Worm (Caenorhabditis elegans) whole organism, young adult: ENCODE results near the gene W03A5.6.

Experiments used
- B0035.1 ChIP-seq: sonication (generic microtip); optimal IDR thresholded peaks from 2 replicates; lab custom pipeline; 2016; ENCODE audit warnings: missing genetic modification characterization, mild to moderate bottlenecking, missing compliant biosample characterization, missing genotype, missing genetic modification reagents
- B0336.3 ChIP-seq: fragments of 200-800 bp; sonication (Bioruptor generic); IDR thresholded peaks from 2 replicates; pipeline ENCODE4 v1.3.6; 2022; ENCODE audit warnings: missing genetic modification characterization, missing compliant biosample characterization
- C17E4.6 ChIP-seq: fragments of 200-800 bp; sonication (Bioruptor generic); IDR thresholded peaks from 2 replicates; pipeline ENCODE4 v1.3.6; 2022; ENCODE audit warnings: missing genetic modification reagents, missing genetic modification characterization, missing compliant biosample characterization
- F33H1.4 ChIP-seq: fragments of 200-800 bp; sonication (Bioruptor generic); IDR thresholded peaks from 2 replicates; pipeline ENCODE4 v1.3.6; 2022; ENCODE audit warnings: missing genetic modification reagents, missing genetic modification characterization, missing compliant biosample characterization
- F49E8.2 ChIP-seq: sonication (generic microtip); optimal IDR thresholded peaks from 3 replicates; lab custom pipeline; 2017; ENCODE audit warnings: missing genetic modification characterization, mild to moderate bottlenecking, missing compliant biosample characterization, antibody characterized with exemption, moderate library complexity; ENCODE audit not compliant: insufficient read depth
- K12H6.12 ChIP-seq: fragments of 200-800 bp; sonication (Bioruptor generic); optimal IDR thresholded peaks from 2 replicates; lab custom pipeline; 2018; ENCODE audit warnings: mild to moderate bottlenecking, missing genetic modification characterization, missing compliant biosample characterization
- T26A5.8 ChIP-seq: sonication (generic microtip); optimal IDR thresholded peaks from 2 replicates; lab custom pipeline; 2016; ENCODE audit warnings: missing genetic modification characterization, missing compliant biosample characterization
- Y53G8AR.9 ChIP-seq: fragments of 200-800 bp; sonication (Bioruptor generic); conservative IDR thresholded peaks from 2 replicates; pipeline ENCODE4 v1.3.6; 2022; ENCODE audit warnings: missing genetic modification reagents, missing genetic modification characterization, missing compliant biosample characterization
- Y67H2A.10 ChIP-seq: fragments of 200-800 bp; sonication (Bioruptor generic); conservative IDR thresholded peaks from 2 replicates; pipeline ENCODE4 v1.3.6; 2022; ENCODE audit warnings: missing genetic modification reagents, missing genetic modification characterization, missing compliant biosample characterization
- Y95B8A.8 ChIP-seq: fragments of 200-800 bp; sonication (Bioruptor generic); IDR thresholded peaks from 2 replicates; pipeline ENCODE4 v1.3.6; 2022; ENCODE audit warnings: missing genetic modification reagents, missing genetic modification characterization, missing compliant biosample characterization
- ZK185.1 ChIP-seq: sonication (generic microtip); optimal IDR thresholded peaks from 2 replicates; lab custom pipeline; 2016; ENCODE audit warnings: mild to moderate bottlenecking, missing genetic modification characterization, missing compliant biosample characterization; ENCODE audit not compliant: poor library complexity, severe bottlenecking
- akir-1 ChIP-seq: fragments of 200-800 bp; sonication (Bioruptor generic); optimal IDR thresholded peaks from 2 replicates; lab custom pipeline; 2018; ENCODE audit warnings: mild to moderate bottlenecking, missing genetic modification characterization, moderate library complexity, missing compliant biosample characterization
- aptf-3 ChIP-seq: fragments of 200-800 bp; sonication (Bioruptor generic); IDR thresholded peaks from 2 replicates; pipeline ENCODE4 v1.3.6; 2022; ENCODE audit warnings: missing genetic modification characterization, missing compliant biosample characterization
- attf-3 ChIP-seq: fragments of 200-800 bp; sonication (Bioruptor generic); conservative IDR thresholded peaks from 2 replicates; pipeline ENCODE4 v1.3.6; 2022; ENCODE audit warnings: missing genetic modification reagents, missing genetic modification characterization, missing compliant biosample characterization
- ceh-79 ChIP-seq: sonication (generic microtip); optimal IDR thresholded peaks from 2 replicates; lab custom pipeline; 2017; ENCODE audit warnings: mild to moderate bottlenecking, missing genetic modification characterization, missing compliant biosample characterization
- ceh-91 ChIP-seq: fragments of 200-800 bp; sonication (Bioruptor generic); IDR thresholded peaks from 2 replicates; pipeline ENCODE4 v1.3.6; 2022; ENCODE audit warnings: missing genetic modification reagents, missing genetic modification characterization, missing compliant biosample characterization
- dpff-1 ChIP-seq: sonication (generic microtip); optimal IDR thresholded peaks from 2 replicates; lab custom pipeline; 2017; ENCODE audit warnings: mild to moderate bottlenecking, missing genetic modification characterization, missing compliant biosample characterization
- dpl-1 ChIP-seq: fragments of 150-350 bp; optimal IDR thresholded peaks from 2 replicates; lab custom pipeline; 2014; ENCODE audit warnings: missing biosample characterization, missing genetic modification reagents, missing genetic modification characterization
- egrh-3 ChIP-seq: fragments of 200-800 bp; sonication (Bioruptor generic); IDR thresholded peaks from 2 replicates; pipeline ENCODE4 v1.3.6; 2022; ENCODE audit warnings: missing genetic modification reagents, missing genetic modification characterization, missing compliant biosample characterization
- him-1 ChIP-seq: sonication (generic microtip); optimal IDR thresholded peaks from 2 replicates; lab custom pipeline; 2016; ENCODE audit warnings: missing genotype, missing genetic modification reagents, missing genetic modification characterization, missing compliant biosample characterization
- hmg-20 ChIP-seq: fragments of 200-800 bp; sonication (Bioruptor generic); IDR thresholded peaks from 2 replicates; pipeline ENCODE4 v1.3.6; 2022; ENCODE audit warnings: missing genetic modification reagents, missing genetic modification characterization, missing compliant biosample characterization
- hrde-1 ChIP-seq: sonication (generic microtip); optimal IDR thresholded peaks from 2 replicates; lab custom pipeline; 2016; ENCODE audit warnings: missing genetic modification characterization, mild to moderate bottlenecking, missing compliant biosample characterization, moderate library complexity, missing genotype, missing genetic modification reagents, borderline replicate concordance
- let-526 ChIP-seq: fragments of 200-800 bp; sonication (Bioruptor generic); IDR thresholded peaks from 2 replicates; pipeline ENCODE4 v1.3.6; 2022; ENCODE audit warnings: missing genetic modification reagents, missing genetic modification characterization, missing compliant biosample characterization
- madf-3 ChIP-seq: fragments of 200-800 bp; sonication (Bioruptor generic); IDR thresholded peaks from 2 replicates; pipeline ENCODE4 v1.3.6; 2022; ENCODE audit warnings: missing genetic modification reagents, missing genetic modification characterization, missing compliant biosample characterization
- madf-6 ChIP-seq: fragments of 200-800 bp; sonication (Bioruptor generic); IDR thresholded peaks from 2 replicates; pipeline ENCODE4 v1.3.6; 2022; ENCODE audit warnings: missing genetic modification reagents, missing genetic modification characterization, missing compliant biosample characterization
- mcd-1 ChIP-seq: fragments of 200-800 bp; sonication (Bioruptor generic); IDR thresholded peaks from 2 replicates; pipeline ENCODE4 v1.3.6; 2022; ENCODE audit warnings: missing genetic modification reagents, missing genetic modification characterization, missing compliant biosample characterization
- mxl-1 ChIP-seq: sonication (generic microtip); optimal IDR thresholded peaks from 2 replicates; lab custom pipeline; 2016; ENCODE audit warnings: missing genetic modification characterization, missing compliant biosample characterization
- nfyb-1 ChIP-seq: fragments of 200-800 bp; sonication (Bioruptor generic); IDR thresholded peaks from 2 replicates; pipeline ENCODE4 v1.3.6; 2022; ENCODE audit warnings: missing genetic modification reagents, missing genetic modification characterization, missing compliant biosample characterization
- nhr-120 ChIP-seq: fragments of 200-800 bp; sonication (Bioruptor generic); IDR thresholded peaks from 2 replicates; pipeline ENCODE4 v1.3.6; 2022; ENCODE audit warnings: missing genetic modification characterization, missing compliant biosample characterization
- nhr-80 ChIP-seq: sonication (generic microtip); optimal IDR thresholded peaks from 2 replicates; lab custom pipeline; 2016; ENCODE audit warnings: missing genetic modification characterization, missing compliant biosample characterization
- pbrm-1 ChIP-seq: fragments of 200-800 bp; sonication (Bioruptor generic); IDR thresholded peaks from 2 replicates; pipeline ENCODE4 v1.3.6; 2022; ENCODE audit warnings: missing genetic modification reagents, missing genetic modification characterization, missing compliant biosample characterization
- rec-8 ChIP-seq, 2 experiments: sonication (generic microtip); optimal IDR thresholded peaks; 2 replicates each; lab custom pipeline; 2016; ENCODE audit warnings: mild to moderate bottlenecking in 2 of 2, missing genetic modification characterization in 2 of 2, missing genetic modification reagents in 2 of 2, missing genotype in 2 of 2, missing biosample characterization in 1 of 2, missing compliant biosample characterization in 1 of 2, moderate library complexity in 1 of 2
- sea-2 ChIP-seq: fragments of 200-800 bp; sonication (Bioruptor generic); IDR thresholded peaks from 2 replicates; pipeline ENCODE4 v1.3.6; 2022; ENCODE audit warnings: missing genetic modification characterization, missing compliant biosample characterization
- snpc-1.1 ChIP-seq: sonication (generic microtip); optimal IDR thresholded peaks from 2 replicates; lab custom pipeline; 2017; ENCODE audit warnings: missing genetic modification characterization, mild to moderate bottlenecking, missing compliant biosample characterization, antibody characterized with exemption, moderate library complexity, missing genotype, missing genetic modification reagents; ENCODE audit not compliant: insufficient read depth
- snpc-1.3 ChIP-seq: sonication (generic microtip); optimal IDR thresholded peaks from 2 replicates; lab custom pipeline; 2017; ENCODE audit warnings: missing genetic modification characterization, mild to moderate bottlenecking, missing compliant biosample characterization, antibody characterized with exemption, moderate library complexity, missing genotype, missing genetic modification reagents; ENCODE audit not compliant: insufficient read depth
- unc-62 ChIP-seq: fragments of 150-350 bp; optimal IDR thresholded peaks from 2 replicates; lab custom pipeline; 2014; ENCODE audit warnings: missing biosample characterization, missing genetic modification reagents, missing genetic modification characterization
- xnd-1 ChIP-seq: sonication (generic microtip); optimal IDR thresholded peaks from 2 replicates; lab custom pipeline; 2016; ENCODE audit warnings: missing genotype, missing genetic modification reagents, missing genetic modification characterization, missing compliant biosample characterization
- zfh-2 ChIP-seq: fragments of 200-800 bp; sonication (Bioruptor generic); conservative IDR thresholded peaks from 2 replicates; pipeline ENCODE4 v1.3.6; 2022; ENCODE audit warnings: missing genetic modification reagents, missing genetic modification characterization, missing compliant biosample characterization
- ztf-22 ChIP-seq: fragments of 200-800 bp; sonication (Bioruptor generic); optimal IDR thresholded peaks from 2 replicates; lab custom pipeline; 2018; ENCODE audit warnings: mild to moderate bottlenecking, missing genetic modification characterization, moderate library complexity, missing compliant biosample characterization
- ztf-26 ChIP-seq: sonication (generic microtip); optimal IDR thresholded peaks from 2 replicates; lab custom pipeline; 2017; ENCODE audit warnings: missing genetic modification characterization, missing compliant biosample characterization
- ztf-28 ChIP-seq: fragments of 200-800 bp; sonication (Bioruptor generic); IDR thresholded peaks from 2 replicates; pipeline ENCODE4 v1.3.6; 2022; ENCODE audit warnings: missing genetic modification reagents, missing genetic modification characterization, missing compliant biosample characterization

The W03A5.6 gene

DNA sequence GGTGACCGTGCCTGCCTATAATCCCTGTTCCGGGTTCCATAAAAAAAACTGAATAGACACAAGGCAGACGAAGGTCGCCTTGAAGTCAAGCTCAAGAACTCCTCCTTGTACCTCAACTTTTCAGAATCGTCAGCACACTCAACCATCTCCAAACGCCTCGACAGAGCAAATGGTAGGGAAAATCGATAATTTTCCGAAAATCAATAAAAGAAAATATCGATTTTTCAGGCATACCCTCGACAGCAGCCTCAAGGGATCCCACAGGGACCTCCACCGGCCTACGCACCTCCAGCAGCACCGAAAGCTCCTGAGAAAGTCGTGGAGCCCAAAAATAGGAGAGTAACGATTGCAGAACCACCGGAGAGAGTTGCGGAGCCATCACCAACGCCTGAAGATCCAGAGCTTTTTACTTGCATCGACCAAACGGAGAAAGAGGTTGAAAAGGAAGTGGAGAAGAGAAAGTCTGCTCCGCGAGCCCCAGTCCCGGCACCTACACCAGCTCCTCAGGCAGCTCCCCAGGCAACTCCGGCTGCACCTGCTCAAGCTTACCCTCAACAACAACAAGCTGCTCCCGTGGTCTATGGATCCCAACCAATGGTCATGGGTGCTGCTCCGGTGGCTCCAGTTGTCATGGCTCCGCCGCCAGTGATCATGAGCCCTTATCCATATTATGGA is 39.2 kb upstream of the W03A5.6 start:
- TF ChIP-seq hrde-1 (peak; percentile 18), mcd-1 (GFP tag; lab: Robert Waterston, UW) (0 out of 2 replicates have a peak, but pooled peaks have one; percentile 13), Y53G8AR.9 (GFP tag; lab: Robert Waterston, UW) (0 out of 2 replicates have a peak, but pooled peaks have one; percentile 26), madf-6 (GFP tag; lab: Robert Waterston, UW) (no peak), egrh-3 (GFP tag; lab: Robert Waterston, UW) (peak; percentile 71; the same call in 1 of the 2 replicates), nhr-120 (GFP tag; lab: Robert Waterston, UW) (0 out of 2 replicates have a peak, but pooled peaks have one; percentile 55), zfh-2 (peak; percentile 86), mxl-1 (no peak)
- TF ChIP-seq, all 124 proteins: peak for 6

DNA sequence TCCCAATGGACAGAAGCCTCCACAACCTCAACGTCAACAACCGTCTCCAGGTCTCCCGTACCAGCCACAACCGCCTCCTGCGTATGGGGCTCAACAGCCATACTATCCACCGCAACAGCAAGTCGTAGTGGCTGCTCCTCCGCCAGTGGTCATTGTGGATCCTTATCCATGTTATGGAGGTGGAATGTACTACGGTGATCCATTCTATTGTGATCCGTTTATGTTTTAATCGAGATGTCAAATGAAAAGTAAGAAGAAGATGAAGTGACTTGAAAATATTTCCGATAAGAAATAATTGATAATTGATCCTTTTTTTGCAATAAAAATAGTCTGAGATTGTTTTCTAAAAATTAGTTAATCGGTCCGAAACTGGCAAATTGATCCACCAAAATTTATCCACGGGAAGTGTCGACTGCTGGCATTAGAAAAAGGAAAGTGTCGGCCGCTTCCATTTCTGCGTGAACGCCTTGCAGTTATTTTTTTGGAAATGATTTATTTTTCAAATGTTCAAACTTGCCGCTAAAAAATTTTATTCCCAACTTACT is 38.5 kb upstream of the W03A5.6 start, which contains the start of the genes R02F2.6 and R02F2.5:
Gene R02F2.6 (minus strand): TSS at position 101 of the 545 bp plus-strand sequence.
Gene R02F2.5 (plus strand): TSS at position 495 of the 545 bp plus-strand sequence.
- TF ChIP-seq zfh-2 = 0 out of 2 replicates have a peak, but pooled peaks have one; percentile 2
- TF ChIP-seq hmg-20 (GFP tag; lab: Robert Waterston, UW) = no peak
- peak; percentile 15 for TF ChIP-seq snpc-1.1 (tag; lab: Kevin White, UChicago)

ce11 chrIII:5478011-5478410 is 37.6 kb upstream of the W03A5.6 start, which contains the start of gene R02F2.10:
R02F2.10 (plus strand) TSS chrIII:5478311.
- no peak for TF ChIP-seq nfyb-1 (GFP tag; lab: Robert Waterston, UW)
- no peak for TF ChIP-seq rec-8 (tag; optimal IDR thresholded peaks at IDR 0.05; lab: Kevin White, UChicago)
- TF ChIP-seq nhr-80 (tag; lab: Kevin White, UChicago) = no peak
- no peak for TF ChIP-seq hrde-1
- TF ChIP-seq B0035.1 (tag; lab: Kevin White, UChicago) = no peak
- TF ChIP-seq akir-1 (GFP tag; lab: Kevin White, UChicago) = no peak
- no peak for TF ChIP-seq aptf-3 (GFP tag; lab: Robert Waterston, UW)
- no peak for TF ChIP-seq attf-3
- no peak for TF ChIP-seq dpff-1 (tag; lab: Kevin White, UChicago)
- no peak for TF ChIP-seq pbrm-1 (GFP tag; lab: Robert Waterston, UW)
- no peak for TF ChIP-seq ztf-26 (tag; lab: Kevin White, UChicago)
- TF ChIP-seq ceh-91 (GFP tag; lab: Robert Waterston, UW) = no peak
- no peak for TF ChIP-seq ZK185.1 (tag; lab: Kevin White, UChicago)
- TF ChIP-seq madf-3 (GFP tag; lab: Robert Waterston, UW) = no peak
- TF ChIP-seq xnd-1 (tag; lab: Kevin White, UChicago) = no peak
- TF ChIP-seq unc-62 (GFP tag; lab: Kevin White, UChicago) = no peak
- no peak for TF ChIP-seq let-526 (GFP tag; lab: Robert Waterston, UW)

ce11 chrIII:5474176-5474575 is 33.7 kb upstream of the W03A5.6 start, which contains the start of gene lon-1:
lon-1 (plus strand) TSS chrIII:5474476.
- no peak for TF ChIP-seq snpc-1.3 (tag; lab: Kevin White, UChicago)
- TF ChIP-seq ztf-28 (GFP tag; lab: Robert Waterston, UW) = no peak
- no peak for TF ChIP-seq T26A5.8 (tag; lab: Kevin White, UChicago)
- TF ChIP-seq Y67H2A.10 = no peak
- TF ChIP-seq B0336.3 (GFP tag; lab: Robert Waterston, UW) = no peak
- no peak for TF ChIP-seq C17E4.6 (GFP tag; lab: Robert Waterston, UW)
- TF ChIP-seq ZK185.1 (tag; lab: Kevin White, UChicago) = no peak
- TF ChIP-seq F33H1.4 (GFP tag; lab: Robert Waterston, UW) = no peak
- TF ChIP-seq aptf-3 (GFP tag; lab: Robert Waterston, UW) = no peak
- no peak for TF ChIP-seq dpl-1 (GFP tag; lab: Kevin White, UChicago)
- no peak for TF ChIP-seq ceh-79 (tag; lab: Kevin White, UChicago)
- TF ChIP-seq ztf-22 = no peak
- TF ChIP-seq F49E8.2 (tag; lab: Kevin White, UChicago) = no peak
- no peak for TF ChIP-seq Y95B8A.8 (GFP tag; lab: Robert Waterston, UW)
- TF ChIP-seq K12H6.12 = no peak
- no peak for TF ChIP-seq sea-2 (GFP tag; lab: Robert Waterston, UW)
- no peak for TF ChIP-seq him-1
- TF ChIP-seq, all 124 proteins: peak for 0
